Worm (Caenorhabditis elegans) whole organism, early embryonic: ENCODE data around the gene C13A2.7.

ENCODE experiments used
- B0310.2 ChIP-seq: sonication (generic microtip); optimal IDR thresholded peaks from 2 replicates; lab custom pipeline; 2016; ENCODE audit warnings: mild to moderate bottlenecking, missing genetic modification characterization, missing compliant biosample characterization
- aly-1 ChIP-seq: sonication (generic microtip); optimal IDR thresholded peaks from 2 replicates; lab custom pipeline; 2016; ENCODE audit warnings: missing genetic modification characterization, missing compliant biosample characterization
- ama-1 ChIP-seq: fragments of 150-350 bp; optimal IDR thresholded peaks from 2 replicates; lab custom pipeline; 2014
- flt-1 ChIP-seq: fragments of 200-800 bp; sonication (Bioruptor generic); IDR thresholded peaks from 2 replicates; pipeline ENCODE4 v1.3.6; 2022; ENCODE audit warnings: missing genetic modification characterization, missing compliant biosample characterization
- hmbx-1 ChIP-seq: sonication (generic microtip); optimal IDR thresholded peaks from 2 replicates; lab custom pipeline; 2016; ENCODE audit warnings: mild to moderate bottlenecking, missing genetic modification characterization, missing compliant biosample characterization

DNA sequence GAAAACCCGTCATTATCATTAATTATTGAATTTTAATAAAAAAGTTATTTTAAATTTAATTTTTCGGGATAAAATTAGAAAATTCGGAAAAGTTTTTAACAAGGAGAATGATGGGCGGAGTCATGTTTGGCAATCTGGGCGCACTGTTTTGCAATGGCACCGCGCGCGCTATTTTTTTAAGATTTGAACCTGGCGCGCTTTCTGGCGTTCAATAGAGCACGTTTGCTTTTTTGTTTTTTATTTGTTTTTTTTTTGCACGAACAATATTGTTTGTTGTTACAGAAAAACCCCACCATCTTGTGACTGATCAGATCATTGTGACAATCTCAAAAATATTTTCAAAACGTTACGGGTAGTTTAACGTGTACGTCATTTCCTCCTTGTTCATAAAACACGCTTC is 29.0 kb upstream of the C13A2.7 start, which contains the start of gene hyls-1:
- TF ChIP-seq ama-1 (lab: Kevin White, UChicago) (no peak), hmbx-1 (tag; lab: Kevin White, UChicago) (no peak), aly-1 (tag; lab: Kevin White, UChicago) (no peak), flt-1 (GFP tag; lab: Robert Waterston, UW) (no peak), B0310.2 (tag; lab: Kevin White, UChicago) (no peak)
